Fruit fly (Drosophila melanogaster) whole organism, adult: Measurements from ENCODE around the gene CG14042.

Experiments
- cic ChIP-seq: fragments of 200-800 bp; sonication (Bioruptor generic); optimal IDR thresholded peaks from 2 replicates; lab custom pipeline; 2017; ENCODE audit warnings: missing biosample characterization, mild to moderate bottlenecking, missing genetic modification characterization, moderate library complexity
- cnc ChIP-seq, 2 experiments: fragments of >200 bp; optimal IDR thresholded peaks; 2 replicates each; lab custom pipeline; 2017

- TF ChIP-seq cnc (optimal IDR thresholded peaks at IDR 0.05; lab: Kevin White, UChicago) (no peak), cic (GFP tag; lab: Kevin White, UChicago) (no peak)
These were observed 42.8 kb downstream of the CG14042 start for dm6 chr2L:5080225-5080867.
